Worm (Caenorhabditis elegans): Measurements from ENCODE around the gene haf-3.

Gene haf-3

ce11 chrV:15776651-15777050, 10.7 kb upstream of the haf-3 start, which contains the start of gene nhr-283:
Gene nhr-283 (minus strand): TSS chrV:15776751.
- no peak for TF ChIP-seq duxl-1 (tag; optimal IDR thresholded peaks at IDR 0.05; ENCODE audit: poor library complexity)
- peak in 1 of 2 experiments; percentile 55 for TF ChIP-seq unc-62 (GFP tag; optimal IDR thresholded peaks at IDR 0.05 in 1 of 2)
- no peak for TF ChIP-seq unc-62 (tag; optimal IDR thresholded peaks at IDR 0.05)
- no peak for TF ChIP-seq lim-7 (GFP tag; IDR thresholded peaks at IDR 0.05)

DNA sequence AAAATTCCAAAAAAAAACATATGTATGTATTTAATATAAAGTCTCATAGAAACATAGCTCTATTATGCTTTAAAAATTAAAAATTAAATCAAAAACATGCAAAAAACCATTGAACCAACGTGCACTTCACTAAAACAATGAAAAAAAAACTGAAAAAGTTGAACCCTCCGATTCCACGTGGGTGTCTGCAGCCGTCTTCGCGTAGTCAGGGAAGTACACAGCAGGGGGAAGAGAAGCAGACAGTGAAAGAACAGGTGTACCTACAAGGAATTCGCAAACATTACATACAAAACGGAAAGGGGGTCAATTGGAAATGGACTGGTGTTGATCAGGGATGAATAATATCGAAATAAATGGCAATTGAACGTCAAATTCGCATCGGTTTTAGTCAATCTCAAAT, 8.0 kb upstream of the haf-3 start:
- TF ChIP-seq daf-16 (GFP tag; optimal IDR thresholded peaks at IDR 0.05) (no peak), daf-16 (tag; optimal IDR thresholded peaks at IDR 0.05) (peak; percentile 55), dmd-6 (GFP tag; IDR thresholded peaks at IDR 0.05) (peak; percentile 46; the same call in 1 of the 2 replicates), mxl-3 (GFP tag; optimal IDR thresholded peaks at IDR 0.05) (peak; percentile 80), ZK546.5 (tag; optimal IDR thresholded peaks at IDR 0.05) (no peak), madf-9 (GFP tag; conservative IDR thresholded peaks at IDR 0.05) (no peak), mdl-1 (tag; optimal IDR thresholded peaks at IDR 0.05) (peak; percentile 16 to 53), lin-1 (GFP tag; IDR thresholded peaks at IDR 0.05) (no peak), ztf-11 (tag; optimal IDR thresholded peaks at IDR 0.05) (no peak), nhr-28 (tag; optimal IDR thresholded peaks at IDR 0.05) (peak; percentile 21)

DNA sequence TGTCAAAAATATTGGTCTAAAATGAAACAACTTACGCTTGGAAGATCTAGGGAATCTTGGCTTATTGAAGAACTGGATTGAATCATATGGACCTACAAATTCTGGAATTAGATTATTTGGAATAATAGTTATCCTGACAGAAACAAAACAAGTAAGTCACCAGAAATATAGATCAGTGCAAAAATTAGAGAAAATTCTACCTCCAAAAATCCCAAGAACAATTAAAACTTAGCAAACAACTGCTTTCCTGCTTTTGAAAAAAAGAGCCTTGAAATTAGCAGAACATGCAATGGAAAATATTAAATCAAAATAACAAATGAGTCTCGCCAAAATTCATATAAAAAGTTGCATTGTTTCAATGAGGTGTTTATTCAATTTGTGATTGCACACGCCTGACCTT, 7.2 kb upstream of the haf-3 start, which contains the start of gene nhr-60:
Gene nhr-60, minus strand, starts transcription at position 101 of the 400 bp plus-strand sequence.
- TF ChIP-seq vab-7 (GFP tag; IDR thresholded peaks at IDR 0.05) = no peak
- no peak for TF ChIP-seq F26F4.8 (GFP tag; conservative IDR thresholded peaks at IDR 0.05)
- TF ChIP-seq dpl-1 (GFP tag; optimal IDR thresholded peaks at IDR 0.05) = no peak
- no peak for TF ChIP-seq sdz-12 (GFP tag; optimal IDR thresholded peaks at IDR 0.05)
- no peak for TF ChIP-seq gei-8 (GFP tag; optimal IDR thresholded peaks at IDR 0.05)
- no peak for TF ChIP-seq unc-39 (tag; optimal IDR thresholded peaks at IDR 0.05)
- TF ChIP-seq nhr-77 (tag; optimal IDR thresholded peaks at IDR 0.05) = no peak
- no peak for TF ChIP-seq zip-2 (tag; optimal IDR thresholded peaks at IDR 0.05)
- no peak for TF ChIP-seq nhr-102 (tag; optimal IDR thresholded peaks at IDR 0.05)
- no peak for TF ChIP-seq mep-1 (tag; optimal IDR thresholded peaks at IDR 0.05)
- TF ChIP-seq ceh-62 (tag; optimal IDR thresholded peaks at IDR 0.05) = no peak
- no peak for TF ChIP-seq aly-2 (tag; optimal IDR thresholded peaks at IDR 0.05)
- no peak for TF ChIP-seq aha-1 (tag)
- TF ChIP-seq egl-27 (tag; optimal IDR thresholded peaks at IDR 0.05) = no peak
- TF ChIP-seq nhr-6 (tag; optimal IDR thresholded peaks at IDR 0.05) = no peak

DNA sequence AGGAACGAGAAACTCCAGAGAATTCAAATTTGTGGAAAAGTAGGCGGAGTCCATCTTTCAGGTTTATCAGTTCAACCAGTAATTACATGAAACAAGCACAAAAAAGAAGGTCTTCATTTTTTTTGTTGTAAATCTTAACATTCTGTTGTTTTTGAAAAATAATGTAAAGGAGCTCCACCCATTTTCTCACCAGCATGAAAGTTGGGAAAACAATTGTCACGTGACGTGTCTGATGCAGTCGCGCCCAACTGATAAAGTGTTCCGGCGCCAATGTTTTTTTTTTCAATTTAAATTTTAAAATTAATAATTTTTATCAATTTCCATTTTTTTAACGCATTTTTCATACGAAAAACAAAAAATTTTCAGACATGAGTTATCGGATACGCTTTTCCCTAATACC, 3.1 kb upstream of the haf-3 start, which contains the start of gene F57A10.4:
Gene F57A10.4, plus strand, starts transcription at position 367 of the 400 bp plus-strand sequence.
- peak; percentile 56 for TF ChIP-seq unc-130 (GFP tag; optimal IDR thresholded peaks at IDR 0.05)
- no peak for TF ChIP-seq set-16 (GFP tag; IDR thresholded peaks at IDR 0.05)
- no peak for TF ChIP-seq lin-1 (GFP tag; IDR thresholded peaks at IDR 0.05)
- TF ChIP-seq rbr-2 (tag; optimal IDR thresholded peaks at IDR 0.05) = no peak

ce11 chrV:15767385-15767784, 1.4 kb upstream of the haf-3 start:
- TF ChIP-seq nhr-42 (GFP tag; IDR thresholded peaks at IDR 0.05) = peak; percentile 66
- peak; percentile 27; the same call in 1 of the 2 replicates for TF ChIP-seq lin-29 (GFP tag; IDR thresholded peaks at IDR 0.05)
- TF ChIP-seq madf-9 (GFP tag; conservative IDR thresholded peaks at IDR 0.05) = peak; percentile 45; the same call in 1 of the 2 replicates
- TF ChIP-seq madf-5 (GFP tag; IDR thresholded peaks at IDR 0.05) = peak in 1 of 2 experiments; percentile 73; a peak in 1 of 4 replicates
- peak; percentile 64; the same call in 1 of the 2 replicates for TF ChIP-seq T26A8.4 (GFP tag; IDR thresholded peaks at IDR 0.05)
- TF ChIP-seq lin-38 (GFP tag; IDR thresholded peaks at IDR 0.05) = peak; percentile 82
- TF ChIP-seq Y105C5A.15 (GFP tag; IDR thresholded peaks at IDR 0.05) = peak; percentile 71; the same call in 1 of the 2 replicates
- 0 out of 2 replicates have a peak, but pooled peaks have one; percentile 53 for TF ChIP-seq dmd-9 (GFP tag; IDR thresholded peaks at IDR 0.05)
- peak; percentile 80 for TF ChIP-seq mdt-29 (GFP tag; IDR thresholded peaks at IDR 0.05)
- TF ChIP-seq ceh-44 (GFP tag; IDR thresholded peaks at IDR 0.05) = peak; percentile 68; the same call in 1 of the 2 replicates
- peak; percentile 64; the same call in 1 of the 2 replicates for TF ChIP-seq daf-8 (GFP tag; IDR thresholded peaks at IDR 0.05)
- peak; percentile 55 for TF ChIP-seq set-16 (GFP tag; IDR thresholded peaks at IDR 0.05)
- peak; percentile 71; the same call in 1 of the 2 replicates for TF ChIP-seq F44E2.7 (GFP tag; IDR thresholded peaks at IDR 0.05)
- peak; percentile 52; the same call in 1 of the 2 replicates for TF ChIP-seq ceh-20 (GFP tag; IDR thresholded peaks at IDR 0.05)
- 0 out of 2 replicates have a peak, but pooled peaks have one; percentile 35 for TF ChIP-seq zip-11 (GFP tag; IDR thresholded peaks at IDR 0.05)
- peak; percentile 86 for TF ChIP-seq snpc-1.2 (GFP tag; IDR thresholded peaks at IDR 0.05)
- peak; percentile 92 for TF ChIP-seq egl-43 (GFP tag; IDR thresholded peaks at IDR 0.05)

Data from whole organism, L4 larva.